Worm (Caenorhabditis elegans) whole organism, L2 larva: ENCODE results near the gene ver-1.

Experiments used
- Y55F3AM.14 ChIP-seq: fragments of 200-800 bp; sonication (Bioruptor generic); optimal IDR thresholded peaks from 2 replicates; lab custom pipeline; 2018; ENCODE audit warnings: mild to moderate bottlenecking, missing genetic modification characterization, missing compliant biosample characterization
- aly-2 ChIP-seq: fragments of 150-350 bp; optimal IDR thresholded peaks from 2 replicates; lab custom pipeline; 2014; ENCODE audit warnings: missing biosample characterization, missing genetic modification characterization
- elt-1 ChIP-seq: fragments of 150-350 bp; optimal IDR thresholded peaks from 2 replicates; lab custom pipeline; 2014; ENCODE audit warnings: missing biosample characterization, missing genetic modification characterization
- lin-13 ChIP-seq: fragments of 150-350 bp; optimal IDR thresholded peaks from 2 replicates; lab custom pipeline; 2014; ENCODE audit warnings: missing biosample characterization, missing genetic modification reagents, missing genetic modification characterization
- mdl-1 ChIP-seq, 2 experiments: fragments of 150-350 bp in 1 of 2; sonication (generic microtip) in 1 of 2; optimal IDR thresholded peaks; 2 replicates each; lab custom pipeline; 2017; ENCODE audit warnings: missing biosample characterization in 2 of 2, missing genetic modification characterization in 2 of 2
- nhr-12 ChIP-seq: fragments of 150-350 bp; optimal IDR thresholded peaks from 2 replicates; lab custom pipeline; 2014; ENCODE audit warnings: missing biosample characterization, missing genetic modification characterization
- nhr-237 ChIP-seq: fragments of 150-350 bp; optimal IDR thresholded peaks from 2 replicates; lab custom pipeline; 2014; ENCODE audit warnings: missing biosample characterization, missing genetic modification characterization
- snpc-4 ChIP-seq: fragments of 150-350 bp; optimal IDR thresholded peaks from 2 replicates; lab custom pipeline; 2014; ENCODE audit warnings: missing biosample characterization, missing genetic modification characterization
- unc-62 ChIP-seq: fragments of 150-350 bp; optimal IDR thresholded peaks from 2 replicates; lab custom pipeline; 2014; ENCODE audit warnings: missing biosample characterization, missing genetic modification reagents, missing genetic modification characterization

DNA sequence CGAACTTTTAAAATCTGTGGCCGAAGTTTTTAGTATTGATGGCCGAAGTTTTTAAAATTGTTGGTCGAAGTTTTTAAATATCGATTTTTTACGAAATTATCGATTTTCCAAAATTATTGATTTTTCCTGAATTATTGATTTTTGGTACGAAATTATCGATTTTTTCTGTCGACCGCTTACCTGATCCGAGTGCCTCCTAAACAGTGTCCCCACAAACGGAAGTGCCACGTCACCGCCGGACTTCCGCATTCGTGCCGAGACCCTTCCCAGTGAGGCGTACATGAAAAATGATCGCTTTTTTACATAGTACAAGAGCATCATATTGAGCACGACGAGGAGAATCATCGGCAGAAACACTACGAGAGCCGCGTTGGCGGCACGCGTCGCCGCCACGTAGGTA lies 47.3 kb downstream of the ver-1 start:
- TF ChIP-seq elt-1 (tag; lab: Kevin White, UChicago) (no peak), unc-62 (no peak), snpc-4 (no peak), nhr-237 (tag; lab: Kevin White, UChicago) (no peak), Y55F3AM.14 (no peak), nhr-12 (tag; lab: Kevin White, UChicago) (no peak), lin-13 (GFP tag; lab: Kevin White, UChicago) (no peak), mdl-1 (tag; optimal IDR thresholded peaks at IDR 0.05; lab: Kevin White, UChicago) (no peak), aly-2 (tag; lab: Kevin White, UChicago) (no peak)
